Fruit fly (Drosophila melanogaster): Measurements from ENCODE around the gene mri.

Gene mri

dm6 chr3L:165981-166788, 33.8 kb upstream of the mri start (continued):
- TF ChIP-seq stwl (tag; optimal IDR thresholded peaks at IDR 0.05) (no peak), CG6813 (GFP tag; optimal IDR thresholded peaks at IDR 0.05) (no peak), nau (GFP tag; optimal IDR thresholded peaks at IDR 0.05) (no peak), CG7745 (tag; optimal IDR thresholded peaks at IDR 0.05) (no peak), CG32767 (GFP tag; IDR thresholded peaks at IDR 0.05) (no peak), gcm (GFP tag; optimal IDR thresholded peaks at IDR 0.05) (peak; percentile 26), Bteb2 (GFP tag; optimal IDR thresholded peaks at IDR 0.05) (no peak), CTCF (GFP tag; optimal IDR thresholded peaks at IDR 0.05) (peak; percentile 58), CG7372 (GFP tag; IDR thresholded peaks at IDR 0.05) (no peak), GATAe (GFP tag; conservative IDR thresholded peaks at IDR 0.05) (no peak), Hey (tag; optimal IDR thresholded peaks at IDR 0.05) (no peak), dimm (GFP tag; IDR thresholded peaks at IDR 0.05) (no peak), CG12071 (GFP tag; optimal IDR thresholded peaks at IDR 0.05) (no peak), Opbp (GFP tag; IDR thresholded peaks at IDR 0.05; ENCODE audit: partially characterized antibody) (no peak), Dip3 (GFP tag; optimal IDR thresholded peaks at IDR 0.05) (no peak), CG30020 (tag; optimal IDR thresholded peaks at IDR 0.05) (no peak), CG11695 (GFP tag; IDR thresholded peaks at IDR 0.05) (no peak), Usf (GFP tag; optimal IDR thresholded peaks at IDR 0.05) (no peak), CG10654 (GFP tag; optimal IDR thresholded peaks at IDR 0.05) (peak; percentile 1), kay (GFP tag; optimal IDR thresholded peaks at IDR 0.05) (no peak), CG12744 (GFP tag; optimal IDR thresholded peaks at IDR 0.05) (no peak), CG2712 (tag; optimal IDR thresholded peaks at IDR 0.05) (peak; percentile 52), CG4730 (GFP tag; IDR thresholded peaks at IDR 0.05) (no peak), Bgb (GFP tag; IDR thresholded peaks at IDR 0.05; ENCODE audit: partially characterized antibody) (no peak), cg (GFP tag; optimal IDR thresholded peaks at IDR 0.05) (peak; percentile 47), Antp (GFP tag; optimal IDR thresholded peaks at IDR 0.05) (no peak), pan (optimal IDR thresholded peaks at IDR 0.05) (no peak), pan (GFP tag; optimal IDR thresholded peaks at IDR 0.05 in 1 of 2, IDR thresholded peaks at IDR 0.05 in 1 of 2) (no peak), Spps (tag; optimal IDR thresholded peaks at IDR 0.05) (no peak), Sry-δ (GFP tag; optimal IDR thresholded peaks at IDR 0.05) (no peak), nom (GFP tag; optimal IDR thresholded peaks at IDR 0.05) (peak; percentile 29), Chrac-16 (GFP tag; optimal IDR thresholded peaks at IDR 0.05) (no peak), her (GFP tag; optimal IDR thresholded peaks at IDR 0.05) (no peak), CG13624 (GFP tag; optimal IDR thresholded peaks at IDR 0.05) (no peak), nerfin-2 (GFP tag; IDR thresholded peaks at IDR 0.05; ENCODE audit: partially characterized antibody) (no peak), CG10462 (GFP tag; optimal IDR thresholded peaks at IDR 0.05) (no peak), Sry-β (GFP tag; optimal IDR thresholded peaks at IDR 0.05) (no peak), ac (GFP tag; optimal IDR thresholded peaks at IDR 0.05) (no peak), Mrtf (GFP tag; IDR thresholded peaks at IDR 0.05) (no peak; the same call in 2 of the 3 replicates), luna (GFP tag; optimal IDR thresholded peaks at IDR 0.05) (no peak), salm (tag; optimal IDR thresholded peaks at IDR 0.05) (no peak), MTF-1 (GFP tag; optimal IDR thresholded peaks at IDR 0.05; ENCODE audit: borderline replicate concordance) (no peak), sna (GFP tag; IDR thresholded peaks at IDR 0.05; ENCODE audit: partially characterized antibody) (no peak), Ada2b (GFP tag; IDR thresholded peaks at IDR 0.05) (no peak), ttk (GFP tag; IDR thresholded peaks at IDR 0.05) (0 out of 2 replicates have a peak, but pooled peaks have one; percentile 12), CG7987 (GFP tag; optimal IDR thresholded peaks at IDR 0.05) (no peak), ewg (GFP tag; optimal IDR thresholded peaks at IDR 0.05) (no peak), CG3407 (GFP tag; optimal IDR thresholded peaks at IDR 0.05) (no peak), ftz-f1 (GFP tag; optimal IDR thresholded peaks at IDR 0.05) (no peak), CG8924 (tag; optimal IDR thresholded peaks at IDR 0.05) (no peak)

Measured in whole organism, embryonic.